Worm (Caenorhabditis elegans) whole organism, L4 larva: ENCODE data around the gene C54D10.10.

Experiments used
- aly-2 ChIP-seq: sonication (generic microtip); optimal IDR thresholded peaks from 2 replicates; lab custom pipeline; 2018; ENCODE audit warnings: missing biosample characterization, missing genetic modification characterization
- ama-1 ChIP-seq: fragments of 150-350 bp; optimal IDR thresholded peaks from 2 replicates; lab custom pipeline; 2014; ENCODE audit warnings: inconsistent platforms, mixed read lengths
- ceh-28 ChIP-seq: fragments of 150-350 bp; optimal IDR thresholded peaks from 2 replicates; lab custom pipeline; 2014; ENCODE audit warnings: missing biosample characterization, missing genetic modification reagents, missing genetic modification characterization
- lin-13 ChIP-seq: fragments of 150-350 bp; optimal IDR thresholded peaks from 2 replicates; lab custom pipeline; 2014; ENCODE audit warnings: missing biosample characterization, missing genetic modification reagents, missing genetic modification characterization
- lin-39 ChIP-seq: fragments of 150-350 bp; optimal IDR thresholded peaks from 2 replicates; lab custom pipeline; 2014; ENCODE audit warnings: missing biosample characterization, missing genetic modification reagents, missing genetic modification characterization
- madf-5 ChIP-seq, 2 experiments: fragments of 200-800 bp; sonication (Bioruptor generic); IDR thresholded peaks; 2 replicates each; pipeline ENCODE4 v1.3.6; 2022; ENCODE audit warnings: missing compliant biosample characterization in 2 of 2, missing genetic modification characterization in 2 of 2
- snpc-4 ChIP-seq: fragments of 150-350 bp; optimal IDR thresholded peaks from 2 replicates; lab custom pipeline; 2014; ENCODE audit warnings: missing biosample characterization, missing genetic modification characterization
- spr-3 ChIP-seq: fragments of 200-800 bp; sonication (Bioruptor generic); optimal IDR thresholded peaks from 2 replicates; lab custom pipeline; 2018; ENCODE audit warnings: mild to moderate bottlenecking, missing genetic modification characterization, missing compliant biosample characterization
- ztf-11 ChIP-seq: fragments of 150-350 bp; optimal IDR thresholded peaks from 2 replicates; lab custom pipeline; 2014; ENCODE audit warnings: missing biosample characterization, missing genetic modification characterization

ce11 chrV:12411909-12412308, 37.9 kb downstream of the C54D10.10 start, which contains the start of gene cdr-7:
- TF ChIP-seq ztf-11 (no peak), lin-13 (GFP tag; lab: Kevin White, UChicago) (no peak), ceh-28 (tag; lab: Kevin White, UChicago) (no peak), spr-3 (GFP tag; lab: Kevin White, UChicago) (no peak), lin-39 (tag; lab: Kevin White, UChicago) (no peak), ama-1 (lab: Kevin White, UChicago) (no peak), snpc-4 (tag; lab: Kevin White, UChicago) (no peak), madf-5 (GFP tag; IDR thresholded peaks at IDR 0.05; lab: Robert Waterston, UW) (no peak), aly-2 (tag; lab: Kevin White, UChicago) (no peak)
